Worm (Caenorhabditis elegans): Measurements from ENCODE around the gene slfl-5.

DNA sequence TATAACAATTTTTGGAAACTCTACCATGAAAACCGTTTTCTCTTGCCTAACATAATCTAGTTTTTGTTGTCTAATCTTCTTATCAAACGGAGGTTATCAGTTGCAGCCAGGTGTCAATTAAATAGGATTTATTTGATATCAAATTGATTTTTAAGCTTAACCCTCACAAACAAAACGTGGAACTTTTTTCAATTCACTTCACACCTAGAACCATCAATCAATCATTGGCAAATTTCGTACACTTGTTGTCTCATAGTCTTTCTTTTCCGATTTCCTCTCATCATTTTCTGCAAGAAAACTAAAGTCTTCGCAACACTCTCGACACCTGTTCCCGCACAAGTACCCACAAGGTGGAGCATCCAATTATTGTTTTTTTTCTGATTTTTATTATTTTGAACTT, 36.2 kb downstream of the slfl-5 start:
- TF ChIP-seq nhr-76 (tag; optimal IDR thresholded peaks at IDR 0.05) (no peak), nhr-12 (tag; optimal IDR thresholded peaks at IDR 0.05) (no peak), nhr-28 (tag; optimal IDR thresholded peaks at IDR 0.05) (no peak), elt-1 (tag; optimal IDR thresholded peaks at IDR 0.05; ENCODE audit: borderline replicate concordance, insufficient read depth) (no peak), unc-39 (tag; optimal IDR thresholded peaks at IDR 0.05) (no peak), elt-3 (tag; optimal IDR thresholded peaks at IDR 0.05) (no peak), lsy-2 (tag; optimal IDR thresholded peaks at IDR 0.05) (no peak), blmp-1 (tag; optimal IDR thresholded peaks at IDR 0.05) (no peak), ztf-11 (tag; optimal IDR thresholded peaks at IDR 0.05) (no peak)

All from whole organism, mixed stage, embryonic.